Worm (Caenorhabditis elegans) whole organism, late embryonic: ENCODE data around the gene rig-6.

Source experiments
- C08G9.2 ChIP-seq: sonication (generic microtip); optimal IDR thresholded peaks from 2 replicates; lab custom pipeline; 2016; ENCODE audit warnings: mild to moderate bottlenecking, missing genetic modification characterization, moderate library complexity, missing compliant biosample characterization
- F13H6.1 ChIP-seq: sonication (generic microtip); optimal IDR thresholded peaks from 2 replicates; lab custom pipeline; 2016; ENCODE audit warnings: missing genetic modification characterization, missing compliant biosample characterization
- ama-1 ChIP-seq: fragments of 150-350 bp; optimal IDR thresholded peaks from 2 replicates; lab custom pipeline; 2014
- ceh-14 ChIP-seq: sonication (generic microtip); optimal IDR thresholded peaks from 2 replicates; lab custom pipeline; 2016; ENCODE audit warnings: missing genotype, missing genetic modification characterization, missing compliant biosample characterization
- ceh-19 ChIP-seq: fragments of 200-800 bp; sonication (Bioruptor generic); optimal IDR thresholded peaks from 2 replicates; lab custom pipeline; 2018; ENCODE audit warnings: mild to moderate bottlenecking, missing genetic modification characterization, missing compliant biosample characterization
- ceh-2 ChIP-seq: sonication (generic microtip); optimal IDR thresholded peaks from 2 replicates; lab custom pipeline; 2016; ENCODE audit warnings: missing genotype, missing genetic modification characterization, missing compliant biosample characterization
- ceh-22 ChIP-seq: sonication (generic microtip); optimal IDR thresholded peaks from 2 replicates; lab custom pipeline; 2017; ENCODE audit warnings: missing biosample characterization, missing genetic modification characterization
- ceh-24 ChIP-seq: sonication (generic microtip); optimal IDR thresholded peaks from 2 replicates; lab custom pipeline; 2016; ENCODE audit warnings: mild to moderate bottlenecking, missing genetic modification characterization, missing compliant biosample characterization
- ceh-31 ChIP-seq: sonication (generic microtip); optimal IDR thresholded peaks from 2 replicates; lab custom pipeline; 2016; ENCODE audit warnings: missing genetic modification characterization, missing compliant biosample characterization
- ceh-34 ChIP-seq: sonication (generic microtip); optimal IDR thresholded peaks from 2 replicates; lab custom pipeline; 2016; ENCODE audit warnings: mild to moderate bottlenecking, missing genetic modification characterization, missing compliant biosample characterization
- ceh-6 ChIP-seq: fragments of 200-800 bp; sonication (Bioruptor generic); optimal IDR thresholded peaks from 2 replicates; lab custom pipeline; 2018; ENCODE audit warnings: mild to moderate bottlenecking, missing genetic modification characterization, missing compliant biosample characterization
- che-1 ChIP-seq: sonication (generic microtip); optimal IDR thresholded peaks from 2 replicates; lab custom pipeline; 2016; ENCODE audit warnings: mild to moderate bottlenecking, missing genetic modification characterization, missing compliant biosample characterization
- dmd-4 ChIP-seq: sonication (generic microtip); optimal IDR thresholded peaks from 2 replicates; lab custom pipeline; 2016; ENCODE audit warnings: borderline replicate concordance, missing genetic modification characterization, missing compliant biosample characterization
- elt-2 ChIP-seq: sonication (generic microtip); optimal IDR thresholded peaks from 2 replicates; lab custom pipeline; 2016; ENCODE audit warnings: missing genetic modification reagents, missing genetic modification characterization, missing compliant biosample characterization
- elt-4 ChIP-seq: sonication (generic microtip); optimal IDR thresholded peaks from 2 replicates; lab custom pipeline; 2016; ENCODE audit warnings: missing genetic modification characterization, missing compliant biosample characterization
- ets-4 ChIP-seq: sonication (generic microtip); optimal IDR thresholded peaks from 2 replicates; lab custom pipeline; 2016; ENCODE audit warnings: missing genetic modification characterization, missing compliant biosample characterization
- eyg-1 ChIP-seq: sonication (generic microtip); optimal IDR thresholded peaks from 2 replicates; lab custom pipeline; 2016; ENCODE audit warnings: missing genotype, missing genetic modification characterization, missing compliant biosample characterization
- fax-1 ChIP-seq: sonication (generic microtip); optimal IDR thresholded peaks from 2 replicates; lab custom pipeline; 2016; ENCODE audit warnings: missing genotype, missing genetic modification characterization, missing compliant biosample characterization
- fkh-6 ChIP-seq: sonication (generic microtip); optimal IDR thresholded peaks from 2 replicates; lab custom pipeline; 2016; ENCODE audit warnings: missing genetic modification characterization, missing compliant biosample characterization
- hlh-15 ChIP-seq: sonication (generic microtip); optimal IDR thresholded peaks from 2 replicates; lab custom pipeline; 2016; ENCODE audit warnings: missing genetic modification characterization, missing compliant biosample characterization
- hlh-30 ChIP-seq: sonication (generic microtip); optimal IDR thresholded peaks from 2 replicates; lab custom pipeline; 2017; ENCODE audit warnings: antibody characterized with exemption, missing genetic modification characterization, missing compliant biosample characterization; ENCODE audit not compliant: insufficient read depth
- hlh-6 ChIP-seq: sonication (generic microtip); optimal IDR thresholded peaks from 2 replicates; lab custom pipeline; 2016; ENCODE audit warnings: missing genotype, missing genetic modification characterization, missing compliant biosample characterization
- hlh-8 ChIP-seq: sonication (generic microtip); optimal IDR thresholded peaks from 2 replicates; lab custom pipeline; 2016; ENCODE audit warnings: missing genotype, missing genetic modification characterization, missing compliant biosample characterization
- mec-3 ChIP-seq: sonication (generic microtip); optimal IDR thresholded peaks from 2 replicates; lab custom pipeline; 2016; ENCODE audit warnings: borderline replicate concordance, missing genetic modification characterization, missing compliant biosample characterization
- nhr-232 ChIP-seq: sonication (generic microtip); optimal IDR thresholded peaks from 2 replicates; lab custom pipeline; 2016; ENCODE audit warnings: missing genetic modification characterization, missing compliant biosample characterization
- npax-4 ChIP-seq: sonication (generic microtip); optimal IDR thresholded peaks from 2 replicates; lab custom pipeline; 2016; ENCODE audit warnings: missing genetic modification characterization, missing compliant biosample characterization
- pha-4 ChIP-seq: fragments of 150-350 bp; optimal IDR thresholded peaks from 2 replicates; lab custom pipeline; 2018; ENCODE audit warnings: missing biosample characterization, missing genetic modification reagents, missing genetic modification characterization
- ref-2 ChIP-seq: sonication (generic microtip); optimal IDR thresholded peaks from 2 replicates; lab custom pipeline; 2016; ENCODE audit warnings: missing genetic modification characterization, missing compliant biosample characterization
- sdc-2 ChIP-seq: sonication (generic microtip); optimal IDR thresholded peaks from 2 replicates; lab custom pipeline; 2016; ENCODE audit warnings: missing genotype, missing genetic modification characterization, missing compliant biosample characterization
- sox-2 ChIP-seq: fragments of 200-800 bp; sonication (Bioruptor generic); IDR thresholded peaks from 2 replicates; pipeline ENCODE4 v1.3.6; 2022; ENCODE audit warnings: missing genetic modification reagents, missing genetic modification characterization, missing compliant biosample characterization
- syd-9 ChIP-seq: sonication (generic microtip); optimal IDR thresholded peaks from 2 replicates; lab custom pipeline; 2016; ENCODE audit warnings: mild to moderate bottlenecking, missing genetic modification characterization, moderate library complexity, missing compliant biosample characterization
- tbx-7 ChIP-seq: sonication (generic microtip); optimal IDR thresholded peaks from 2 replicates; lab custom pipeline; 2016; ENCODE audit warnings: missing genotype, missing genetic modification characterization, missing compliant biosample characterization
- ttx-3 ChIP-seq: sonication (generic microtip); optimal IDR thresholded peaks from 2 replicates; lab custom pipeline; 2016; ENCODE audit warnings: missing genetic modification reagents, missing genetic modification characterization, missing compliant biosample characterization
- unc-55 ChIP-seq: sonication (generic microtip); optimal IDR thresholded peaks from 2 replicates; lab custom pipeline; 2017; ENCODE audit warnings: missing biosample characterization, missing genetic modification reagents, missing genetic modification characterization
- unc-86 ChIP-seq: sonication (generic microtip); optimal IDR thresholded peaks from 2 replicates; lab custom pipeline; 2016; ENCODE audit warnings: missing genetic modification characterization, missing compliant biosample characterization

Gene rig-6

ce11 chrII:4756751-4757150, 55.1 kb downstream of the rig-6 start, which contains the start of gene C27D9.2:
Gene C27D9.2 (minus strand): TSS chrII:4756851.
- TF ChIP-seq fkh-6 (no peak), fax-1 (no peak), ttx-3 (no peak), hlh-6 (no peak), unc-86 (tag; lab: Kevin White, UChicago) (no peak), elt-2 (tag; lab: Kevin White, UChicago) (no peak), ceh-24 (tag; lab: Kevin White, UChicago) (no peak), dmd-4 (tag; lab: Kevin White, UChicago) (no peak), pha-4 (tag; lab: Kevin White, UChicago) (no peak), hlh-8 (tag; lab: Kevin White, UChicago) (no peak), mec-3 (tag; lab: Kevin White, UChicago) (no peak), hlh-15 (no peak), ref-2 (tag; lab: Kevin White, UChicago) (no peak), ceh-14 (tag; lab: Kevin White, UChicago) (no peak)

- TF ChIP-seq syd-9 (no peak), eyg-1 (tag; lab: Kevin White, UChicago) (no peak), sox-2 (GFP tag; lab: Robert Waterston, UW) (no peak), elt-4 (no peak), hlh-30 (tag; lab: Kevin White, UChicago) (no peak), unc-55 (GFP tag; lab: Kevin White, UChicago) (no peak), tbx-7 (tag; lab: Kevin White, UChicago) (no peak), ceh-22 (tag; lab: Kevin White, UChicago) (no peak)
Measured at ce11 chrII:4755654-4756053, 56.2 kb downstream of the rig-6 start.

- TF ChIP-seq ama-1 (lab: Kevin White, UChicago) (no peak), hlh-30 (tag; lab: Kevin White, UChicago) (no peak), nhr-232 (tag; lab: Kevin White, UChicago) (no peak), sdc-2 (tag; lab: Kevin White, UChicago) (no peak), ceh-31 (tag; lab: Kevin White, UChicago) (no peak), mec-3 (tag; lab: Kevin White, UChicago) (no peak), che-1 (no peak), C08G9.2 (tag; lab: Kevin White, UChicago) (no peak), npax-4 (no peak), F13H6.1 (tag; lab: Kevin White, UChicago) (no peak)
Measured at ce11 chrII:4753133-4753532, 58.8 kb downstream of the rig-6 start, which contains the start of gene C27D9.1. Gene C27D9.1 (plus strand): TSS chrII:4753413.

ce11 chrII:4752257-4752728, 59.6 kb downstream of the rig-6 start, which contains the start of gene F41C3.1:
Gene F41C3.1 (plus strand): TSS chrII:4752307.
- no peak for TF ChIP-seq ceh-34 (tag; lab: Kevin White, UChicago)

- TF ChIP-seq ceh-34 (tag; lab: Kevin White, UChicago) (no peak), ets-4 (no peak), ceh-19 (no peak), ceh-2 (tag; lab: Kevin White, UChicago) (no peak), ceh-6 (GFP tag; lab: Kevin White, UChicago) (no peak), elt-4 (no peak), ref-2 (tag; lab: Kevin White, UChicago) (no peak), pha-4 (tag; lab: Kevin White, UChicago) (no peak)
Measured at ce11 chrII:4749581-4749980, 62.3 kb downstream of the rig-6 start, which contains the start of gene F41C3.2. Gene F41C3.2 (plus strand): TSS chrII:4749968.
